Fruit fly (Drosophila melanogaster): ENCODE results near the gene cv.

cv gene

DNA sequence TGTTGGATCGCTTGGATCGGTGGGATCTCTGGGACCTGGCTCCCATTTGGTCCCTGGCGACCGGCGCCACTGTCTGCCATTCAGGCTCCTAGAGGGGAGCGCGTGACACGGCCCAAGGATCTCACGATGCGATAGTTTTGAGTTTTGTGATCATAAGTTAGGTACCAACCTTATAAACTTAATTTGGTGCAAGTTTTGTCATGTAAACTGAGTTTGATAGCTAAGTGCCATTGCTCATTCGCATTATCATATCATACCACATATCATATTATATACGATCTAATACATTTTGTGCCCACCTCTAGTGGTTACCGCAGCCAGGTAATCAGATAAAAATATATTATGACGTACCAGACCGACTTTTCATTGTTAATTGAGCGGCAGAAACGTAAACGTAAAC is 6.2 kb downstream of the cv start (continued):
- TF ChIP-seq shn (GFP tag; optimal IDR thresholded peaks at IDR 0.05), result no peak
- TF ChIP-seq HLH54F (GFP tag; optimal IDR thresholded peaks at IDR 0.05), result no peak
- TF ChIP-seq CG12155 (GFP tag; optimal IDR thresholded peaks at IDR 0.05), result no peak
- TF ChIP-seq CG31365 (tag; optimal IDR thresholded peaks at IDR 0.05), result no peak
- no peak for TF ChIP-seq Aef1 (GFP tag; IDR thresholded peaks at IDR 0.05)
- no peak for TF ChIP-seq lab (GFP tag; optimal IDR thresholded peaks at IDR 0.05)
- TF ChIP-seq mld (GFP tag; IDR thresholded peaks at IDR 0.05; ENCODE audit: partially characterized antibody), result no peak
- TF ChIP-seq BEAF-32 (GFP tag; optimal IDR thresholded peaks at IDR 0.05), result peak; percentile 72
- TF ChIP-seq CG32767 (GFP tag; IDR thresholded peaks at IDR 0.05), result no peak
- TF ChIP-seq CG2116 (GFP tag; optimal IDR thresholded peaks at IDR 0.05), result no peak
- TF ChIP-seq CG8765 (GFP tag; IDR thresholded peaks at IDR 0.05), result peak; percentile 48; the same call in 1 of the 2 replicates
- no peak for TF ChIP-seq Dip2 (GFP tag; IDR thresholded peaks at IDR 0.05)
- no peak for TF ChIP-seq br (optimal IDR thresholded peaks at IDR 0.05)
- TF ChIP-seq CG1647 (GFP tag; optimal IDR thresholded peaks at IDR 0.05), result no peak
- 0 out of 3 replicates have a peak, but pooled peaks have one; percentile 41 for TF ChIP-seq hb (GFP tag; IDR thresholded peaks at IDR 0.05; ENCODE audit: partially characterized antibody)
- TF ChIP-seq tio (GFP tag; optimal IDR thresholded peaks at IDR 0.05), result no peak
- TF ChIP-seq Adf1 (GFP tag; IDR thresholded peaks at IDR 0.05), result no peak
- no peak for TF ChIP-seq bsh (GFP tag; optimal IDR thresholded peaks at IDR 0.05)
- no peak for TF ChIP-seq CG12769 (tag; optimal IDR thresholded peaks at IDR 0.05)
- TF ChIP-seq odd (GFP tag; optimal IDR thresholded peaks at IDR 0.05), result no peak
- no peak for TF ChIP-seq CHES-1-like (GFP tag; optimal IDR thresholded peaks at IDR 0.05)
- TF ChIP-seq CG10959 (GFP tag; IDR thresholded peaks at IDR 0.05), result no peak; the same call in 1 of the 2 replicates
- no peak for TF ChIP-seq fd3F (GFP tag; optimal IDR thresholded peaks at IDR 0.05)
- no peak for TF ChIP-seq p53 (GFP tag; optimal IDR thresholded peaks at IDR 0.05)
- TF ChIP-seq sug (tag; optimal IDR thresholded peaks at IDR 0.05), result peak; percentile 45
- TF ChIP-seq inv (GFP tag; IDR thresholded peaks at IDR 0.05; ENCODE audit: partially characterized antibody), result peak; percentile 52; the same call in 1 of the 2 replicates
- TF ChIP-seq Atf-2 (GFP tag; optimal IDR thresholded peaks at IDR 0.05), result no peak
- no peak for TF ChIP-seq CG15269 (tag; optimal IDR thresholded peaks at IDR 0.05)
- TF ChIP-seq Dip3 (GFP tag; optimal IDR thresholded peaks at IDR 0.05), result no peak
- no peak for TF ChIP-seq seq (GFP tag; IDR thresholded peaks at IDR 0.05)
- no peak for TF ChIP-seq Hand (GFP tag; optimal IDR thresholded peaks at IDR 0.05)
- no peak for TF ChIP-seq CG5180 (GFP tag; optimal IDR thresholded peaks at IDR 0.05)
- TF ChIP-seq CG31388 (GFP tag; optimal IDR thresholded peaks at IDR 0.05), result no peak
- TF ChIP-seq CTCF (GFP tag; optimal IDR thresholded peaks at IDR 0.05), result no peak
- peak; percentile 81 for TF ChIP-seq CG2712 (tag; optimal IDR thresholded peaks at IDR 0.05)
- no peak for TF ChIP-seq CG31224 (GFP tag; IDR thresholded peaks at IDR 0.05)
- TF ChIP-seq CG17802 (tag; optimal IDR thresholded peaks at IDR 0.05), result no peak
- no peak for TF ChIP-seq CG12391 (tag; optimal IDR thresholded peaks at IDR 0.05)
- TF ChIP-seq fd64A (GFP tag; optimal IDR thresholded peaks at IDR 0.05), result no peak
- TF ChIP-seq CG15479 (GFP tag; optimal IDR thresholded peaks at IDR 0.05), result no peak
- no peak for TF ChIP-seq Nf-YC (tag; optimal IDR thresholded peaks at IDR 0.05)
- TF ChIP-seq CG42726 (GFP tag; IDR thresholded peaks at IDR 0.05; ENCODE audit: partially characterized antibody), result 0 out of 2 replicates have a peak, but pooled peaks have one; percentile 50
- TF ChIP-seq Ptx1 (GFP tag; IDR thresholded peaks at IDR 0.05), result no peak
- TF ChIP-seq CG1792 (GFP tag; optimal IDR thresholded peaks at IDR 0.05), result no peak
- no peak for TF ChIP-seq H2.0 (GFP tag; IDR thresholded peaks at IDR 0.05)
- no peak for TF ChIP-seq ro (GFP tag; IDR thresholded peaks at IDR 0.05)
- no peak for TF ChIP-seq Gug (GFP tag; IDR thresholded peaks at IDR 0.05)
- TF ChIP-seq az2 (GFP tag; optimal IDR thresholded peaks at IDR 0.05), result no peak
- TF ChIP-seq aop (GFP tag; IDR thresholded peaks at IDR 0.05), result no peak
- no peak for TF ChIP-seq B-H1 (GFP tag; IDR thresholded peaks at IDR 0.05)
- no peak for TF ChIP-seq Xrp1 (GFP tag; IDR thresholded peaks at IDR 0.05)
- no peak for TF ChIP-seq CG2199 (GFP tag; IDR thresholded peaks at IDR 0.05)
- no peak for TF ChIP-seq CG13624 (GFP tag; optimal IDR thresholded peaks at IDR 0.05)
